Fruit fly (Drosophila melanogaster) whole organism: Measurements from ENCODE around the gene CG11891.

ENCODE experiments used
- CG8478 ChIP-seq: fragments of >200 bp; optimal IDR thresholded peaks from 2 replicates; lab custom pipeline; 2018; ENCODE audit warnings: inconsistent platforms
- Dll ChIP-seq: fragments of >200 bp; optimal IDR thresholded peaks from 2 replicates; lab custom pipeline; 2017
- EcR ChIP-seq, 2 experiments: fragments of >200 bp; optimal IDR thresholded peaks; 2 replicates each; lab custom pipeline; 2017; ENCODE audit warnings: missing biosample characterization in 2 of 2, missing genetic modification characterization in 2 of 2, missing genetic modification reagents in 2 of 2
- usp ChIP-seq: fragments of >200 bp; optimal IDR thresholded peaks from 2 replicates; lab custom pipeline; 2017; ENCODE audit warnings: missing biosample characterization, missing genetic modification characterization, mixed read lengths

- no peak for TF ChIP-seq CG8478 (lab: Kevin White, UChicago)
- no peak for TF ChIP-seq Dll (lab: Kevin White, UChicago)
- TF ChIP-seq EcR (GFP tag; optimal IDR thresholded peaks at IDR 0.05; lab: Kevin White, UChicago): no peak
- no peak for TF ChIP-seq usp (GFP tag; lab: Kevin White, UChicago)
Measured at dm6 chr3R:25245052-25245813, 24.8 kb upstream of the CG11891 start, which contains the start of gene bam.
